Fruit fly (Drosophila melanogaster) whole organism, embryonic: ENCODE data around the gene Lst8.

Experiments used
- Abd-B ChIP-seq: fragments of 200-800 bp; sonication (Bioruptor generic); optimal IDR thresholded peaks from 2 replicates; lab custom pipeline; 2018; ENCODE audit warnings: missing biosample characterization, mild to moderate bottlenecking, missing genetic modification characterization, moderate library complexity
- Aef1 ChIP-seq: fragments of 200-800 bp; sonication (Bioruptor generic); IDR thresholded peaks from 3 replicates; pipeline ENCODE4 v1.3.6; 2022; ENCODE audit warnings: missing biosample characterization, missing genetic modification characterization
- Bdp1 ChIP-seq: fragments of 200-800 bp; sonication (Bioruptor generic); optimal IDR thresholded peaks from 3 replicates; lab custom pipeline; 2016; ENCODE audit warnings: missing biosample characterization, missing genetic modification characterization
- CG10209 ChIP-seq: fragments of 200-800 bp; sonication (Bioruptor generic); optimal IDR thresholded peaks from 3 replicates; lab custom pipeline; 2017; ENCODE audit warnings: missing biosample characterization, mild to moderate bottlenecking, missing genetic modification characterization, missing genetic modification reagents
- CG10321 ChIP-seq: fragments of 200-800 bp; sonication (Bioruptor generic); IDR thresholded peaks from 2 replicates; pipeline ENCODE4 v1.3.6; 2022; ENCODE audit warnings: missing biosample characterization, missing genetic modification characterization
- CG10654 ChIP-seq: fragments of 200-800 bp; sonication (Bioruptor generic); optimal IDR thresholded peaks from 2 replicates; lab custom pipeline; 2016; ENCODE audit warnings: missing biosample characterization, missing genetic modification characterization
- CG12659 ChIP-seq: fragments of 200-800 bp; sonication (Bioruptor generic); optimal IDR thresholded peaks from 3 replicates; lab custom pipeline; 2017; ENCODE audit warnings: mild to moderate bottlenecking, missing biosample characterization, missing genetic modification reagents, missing genetic modification characterization
- CG14441 ChIP-seq: fragments of 200-800 bp; sonication (Bioruptor generic); IDR thresholded peaks from 2 replicates; pipeline ENCODE4 v1.3.6; 2022; ENCODE audit warnings: missing biosample characterization, missing genetic modification characterization
- CG1603 ChIP-seq: fragments of 200-800 bp; sonication (Bioruptor generic); optimal IDR thresholded peaks from 2 replicates; lab custom pipeline; 2019; ENCODE audit warnings: missing biosample characterization, mild to moderate bottlenecking, missing genetic modification characterization, moderate library complexity
- CG16815 ChIP-seq: fragments of 200-800 bp; sonication (Bioruptor generic); optimal IDR thresholded peaks from 3 replicates; lab custom pipeline; 2017; ENCODE audit warnings: missing biosample characterization, mild to moderate bottlenecking, missing genetic modification characterization
- CG30403 ChIP-seq: fragments of 200-800 bp; sonication (Bioruptor generic); optimal IDR thresholded peaks from 3 replicates; lab custom pipeline; 2016; ENCODE audit warnings: missing biosample characterization, missing genetic modification characterization
- CG32532 ChIP-seq: fragments of 200-800 bp; sonication (Bioruptor generic); IDR thresholded peaks from 2 replicates; pipeline ENCODE4 v1.3.6; 2022; ENCODE audit warnings: missing biosample characterization, missing genetic modification characterization
- CG3281 ChIP-seq: fragments of 200-800 bp; sonication (Bioruptor generic); optimal IDR thresholded peaks from 3 replicates; lab custom pipeline; 2017; ENCODE audit warnings: missing biosample characterization, mild to moderate bottlenecking, missing genetic modification characterization
- CG3407 ChIP-seq: fragments of 200-800 bp; sonication (Bioruptor generic); optimal IDR thresholded peaks from 2 replicates; lab custom pipeline; 2018; ENCODE audit warnings: missing biosample characterization, mild to moderate bottlenecking, missing genetic modification characterization
- CG34422 ChIP-seq: fragments of 200-800 bp; sonication (Bioruptor generic); IDR thresholded peaks from 3 replicates; pipeline ENCODE4 v1.3.6; 2022; ENCODE audit warnings: missing biosample characterization, missing genetic modification characterization
- CG3847 ChIP-seq: fragments of 200-800 bp; sonication (Bioruptor generic); IDR thresholded peaks from 2 replicates; pipeline ENCODE4 v1.3.6; 2022; ENCODE audit warnings: missing biosample characterization, missing genetic modification characterization
- CG4854 ChIP-seq: fragments of 200-800 bp; sonication (Bioruptor generic); optimal IDR thresholded peaks from 2 replicates; lab custom pipeline; 2016; ENCODE audit warnings: missing biosample characterization, missing genetic modification characterization, inconsistent platforms
- CG5180 ChIP-seq: fragments of 200-800 bp; sonication (Bioruptor generic); optimal IDR thresholded peaks from 3 replicates; lab custom pipeline; 2017; ENCODE audit warnings: missing biosample characterization, missing genetic modification characterization, mild to moderate bottlenecking, moderate library complexity, missing genetic modification reagents
- CG6175 ChIP-seq: fragments of 200-800 bp; sonication (Bioruptor generic); IDR thresholded peaks from 3 replicates; pipeline ENCODE4 v1.3.6; 2022; ENCODE audit warnings: missing biosample characterization, missing genetic modification characterization
- CG6272 ChIP-seq: fragments of 200-800 bp; sonication (Bioruptor generic); IDR thresholded peaks from 2 replicates; pipeline ENCODE4 v1.3.6; 2022; ENCODE audit warnings: missing biosample characterization, missing genetic modification characterization
- CG7556 ChIP-seq: fragments of 200-800 bp; sonication (Bioruptor generic); optimal IDR thresholded peaks from 2 replicates; lab custom pipeline; 2017; ENCODE audit warnings: missing biosample characterization, mild to moderate bottlenecking, missing genetic modification characterization
- CG8478 ChIP-seq: fragments of >200 bp; optimal IDR thresholded peaks from 2 replicates; lab custom pipeline; 2018
- CG8765 ChIP-seq: fragments of 200-800 bp; sonication (Bioruptor generic); IDR thresholded peaks from 2 replicates; pipeline ENCODE4 v1.3.6; 2022; ENCODE audit warnings: missing biosample characterization, missing genetic modification characterization
- CG8924 ChIP-seq: fragments of 200-800 bp; optimal IDR thresholded peaks from 3 replicates; lab custom pipeline; 2019; ENCODE audit warnings: missing biosample characterization, mild to moderate bottlenecking, missing genetic modification characterization, moderate library complexity
- CG9817 ChIP-seq: fragments of 200-800 bp; sonication (Bioruptor generic); optimal IDR thresholded peaks from 2 replicates; lab custom pipeline; 2018; ENCODE audit warnings: missing biosample characterization, mild to moderate bottlenecking, missing genetic modification characterization, moderate library complexity
- Dad ChIP-seq: fragments of 200-800 bp; sonication (Bioruptor generic); optimal IDR thresholded peaks from 3 replicates; lab custom pipeline; 2016; ENCODE audit warnings: missing biosample characterization, missing genetic modification characterization
- Dfd ChIP-seq, 2 experiments: fragments of >200 bp; optimal IDR thresholded peaks; 2 replicates each; lab custom pipeline; 2017; ENCODE audit warnings: missing biosample characterization in 2 of 2, missing genetic modification characterization in 2 of 2
- Doc2 ChIP-seq: fragments of 200-800 bp; sonication (Bioruptor generic); IDR thresholded peaks from 2 replicates; pipeline ENCODE4 v1.3.6; 2022; ENCODE audit warnings: missing biosample characterization, missing genetic modification characterization
- Dref ChIP-seq: fragments of 200-800 bp; sonication (Bioruptor generic); IDR thresholded peaks from 2 replicates; pipeline ENCODE4 v1.3.6; 2022; ENCODE audit warnings: missing biosample characterization, missing genetic modification characterization
- E2f1 ChIP-seq: fragments of 200-800 bp; sonication (Bioruptor generic); IDR thresholded peaks from 2 replicates; pipeline ENCODE4 v1.3.6; 2022; ENCODE audit warnings: missing biosample characterization, missing genetic modification characterization
- HHEX ChIP-seq: fragments of 200-800 bp; sonication (Bioruptor generic); optimal IDR thresholded peaks from 3 replicates; lab custom pipeline; 2017; ENCODE audit warnings: missing biosample characterization, mild to moderate bottlenecking, missing genetic modification characterization, missing genetic modification reagents
- Hey ChIP-seq: fragments of 200-800 bp; sonication (Bioruptor generic); optimal IDR thresholded peaks from 3 replicates; lab custom pipeline; 2018; ENCODE audit warnings: missing biosample characterization, mild to moderate bottlenecking, missing genetic modification characterization
- Hr3 ChIP-seq: fragments of 200-800 bp; sonication (Bioruptor generic); optimal IDR thresholded peaks from 3 replicates; lab custom pipeline; 2016; ENCODE audit warnings: missing biosample characterization, missing genetic modification characterization
- Rx ChIP-seq: fragments of 200-800 bp; sonication (Bioruptor generic); IDR thresholded peaks from 2 replicates; pipeline ENCODE4 v1.3.6; 2022; ENCODE audit warnings: missing biosample characterization, missing genetic modification characterization
- Sin3A ChIP-seq: fragments of >200 bp; optimal IDR thresholded peaks from 2 replicates; lab custom pipeline; 2018
- Sox102F ChIP-seq: fragments of 200-800 bp; sonication (Bioruptor generic); optimal IDR thresholded peaks from 2 replicates; lab custom pipeline; 2018; ENCODE audit warnings: missing biosample characterization, mild to moderate bottlenecking, missing genetic modification characterization, moderate library complexity
- Sry-β ChIP-seq: fragments of 200-800 bp; sonication (Bioruptor generic); optimal IDR thresholded peaks from 2 replicates; lab custom pipeline; 2018; ENCODE audit warnings: missing biosample characterization, mild to moderate bottlenecking, missing genetic modification characterization, moderate library complexity
- ase ChIP-seq: fragments of 200-800 bp; sonication (Bioruptor generic); IDR thresholded peaks from 3 replicates; pipeline ENCODE4 v1.3.6; 2022; ENCODE audit warnings: missing biosample characterization, missing genetic modification characterization
- danr ChIP-seq: fragments of 200-800 bp; sonication (Bioruptor generic); IDR thresholded peaks from 2 replicates; pipeline ENCODE4 v1.3.6; 2022; ENCODE audit warnings: missing biosample characterization, missing genetic modification characterization
- eve ChIP-seq, 2 experiments: fragments of >200 bp; optimal IDR thresholded peaks; 2 replicates each; lab custom pipeline; 2017; ENCODE audit warnings: missing biosample characterization in 2 of 2, missing genetic modification characterization in 2 of 2
- fd3F ChIP-seq: fragments of 200-800 bp; sonication (Bioruptor generic); optimal IDR thresholded peaks from 2 replicates; lab custom pipeline; 2018; ENCODE audit warnings: missing biosample characterization, mild to moderate bottlenecking, missing genetic modification characterization, moderate library complexity
- gcm ChIP-seq: fragments of 200-800 bp; sonication (Bioruptor generic); optimal IDR thresholded peaks from 2 replicates; lab custom pipeline; 2019; ENCODE audit warnings: missing biosample characterization, mild to moderate bottlenecking, missing genetic modification characterization, moderate library complexity
- ind ChIP-seq: fragments of 200-800 bp; sonication (Bioruptor generic); optimal IDR thresholded peaks from 3 replicates; lab custom pipeline; 2016; ENCODE audit warnings: missing biosample characterization, missing genetic modification characterization
- kah ChIP-seq: fragments of 200-800 bp; sonication (Bioruptor generic); optimal IDR thresholded peaks from 2 replicates; lab custom pipeline; 2018; ENCODE audit warnings: missing biosample characterization, mild to moderate bottlenecking, missing genetic modification characterization
- onecut ChIP-seq: fragments of 200-800 bp; sonication (Bioruptor generic); IDR thresholded peaks from 2 replicates; pipeline ENCODE4 v1.3.6; 2022; ENCODE audit warnings: missing biosample characterization, missing genetic modification characterization
- pita ChIP-seq: fragments of 200-800 bp; sonication (Bioruptor generic); optimal IDR thresholded peaks from 2 replicates; lab custom pipeline; 2017; ENCODE audit warnings: missing biosample characterization, mild to moderate bottlenecking, missing genetic modification characterization
- sens-2 ChIP-seq: fragments of 200-800 bp; sonication (Bioruptor generic); IDR thresholded peaks from 2 replicates; pipeline ENCODE4 v1.3.6; 2022; ENCODE audit warnings: missing biosample characterization, missing genetic modification characterization
- sqz ChIP-seq: fragments of 200-800 bp; sonication (Bioruptor generic); optimal IDR thresholded peaks from 3 replicates; lab custom pipeline; 2018; ENCODE audit warnings: missing biosample characterization, mild to moderate bottlenecking, missing genetic modification characterization
- sug ChIP-seq: fragments of 200-800 bp; optimal IDR thresholded peaks from 2 replicates; lab custom pipeline; 2019; ENCODE audit warnings: missing biosample characterization, mild to moderate bottlenecking, missing genetic modification characterization, moderate library complexity
- wor ChIP-seq: fragments of 200-800 bp; sonication (Bioruptor generic); IDR thresholded peaks from 2 replicates; pipeline ENCODE4 v1.3.6; 2022; ENCODE audit warnings: missing biosample characterization, missing genetic modification characterization
- zen2 ChIP-seq: fragments of 200-800 bp; sonication (Bioruptor generic); IDR thresholded peaks from 3 replicates; pipeline ENCODE4 v1.3.6; 2022; ENCODE audit warnings: missing biosample characterization, missing genetic modification characterization; ENCODE audit not compliant: partially characterized antibody

The Lst8 gene

dm6 chrX:9579918-9580521, 25.7 kb downstream of the Lst8 start, which contains the start of gene LPCAT (continued):
- TF ChIP-seq CG5180 (GFP tag; lab: Kevin White, UChicago), result peak; percentile 11
- no peak for TF ChIP-seq Sry-β (GFP tag; lab: Kevin White, UChicago)
- peak; percentile 81 for TF ChIP-seq CG14441 (GFP tag; lab: Robert Waterston, UW)
- peak; percentile 67; the same call in 2 of the 3 replicates for TF ChIP-seq ase (GFP tag; lab: Robert Waterston, UW)
- TF ChIP-seq CG30403 (GFP tag; lab: Kevin White, UChicago), result peak; percentile 75
- peak; percentile 78 for TF ChIP-seq Abd-B (GFP tag; lab: Kevin White, UChicago)
- TF ChIP-seq Hey (tag; lab: Kevin White, UChicago), result no peak
- peak; percentile 69 for TF ChIP-seq Hr3 (GFP tag; lab: Kevin White, UChicago)
- peak; percentile 73 for TF ChIP-seq CG12659 (GFP tag; lab: Kevin White, UChicago)
- no peak for TF ChIP-seq sug (tag; lab: Kevin White, UChicago)
- TF ChIP-seq CG6175, result peak; percentile 54; the same call in 1 of the 3 replicates
- TF ChIP-seq CG10209 (GFP tag; lab: Kevin White, UChicago), result peak; percentile 77
- no peak for TF ChIP-seq CG3407 (GFP tag; lab: Kevin White, UChicago)
- peak; percentile 66 for TF ChIP-seq danr
- TF ChIP-seq E2f1, result peak; percentile 78
- TF ChIP-seq Doc2, result no peak
- TF ChIP-seq onecut, result peak; percentile 41
- no peak for TF ChIP-seq sens-2
- TF ChIP-seq CG10654 (GFP tag; lab: Kevin White, UChicago), result peak; percentile 64
- TF ChIP-seq CG6272 (GFP tag; lab: Robert Waterston, UW), result peak; percentile 80
- peak; percentile 53; the same call in 1 of the 2 replicates for TF ChIP-seq CG8765
- TF ChIP-seq kah (GFP tag; lab: Kevin White, UChicago), result no peak
- peak; percentile 23 for TF ChIP-seq CG16815 (GFP tag; lab: Kevin White, UChicago)
- TF ChIP-seq Bdp1 (GFP tag; lab: Kevin White, UChicago), result peak; percentile 45
- TF ChIP-seq CG32532 (GFP tag; lab: Robert Waterston, UW), result peak; percentile 80
- peak; percentile 82 for TF ChIP-seq Dad (GFP tag; lab: Kevin White, UChicago)
- TF ChIP-seq CG7556 (GFP tag; lab: Kevin White, UChicago), result peak; percentile 52
- 0 out of 2 replicates have a peak, but pooled peaks have one; percentile 39 for TF ChIP-seq CG10321 (GFP tag; lab: Robert Waterston, UW)
- no peak for TF ChIP-seq CG8924
- peak; percentile 86 for TF ChIP-seq Aef1 (GFP tag; lab: Robert Waterston, UW)
- TF ChIP-seq fd3F (GFP tag; lab: Kevin White, UChicago), result peak; percentile 23
- peak; percentile 58 for TF ChIP-seq CG1603 (tag; lab: Kevin White, UChicago)
- TF ChIP-seq CG4854 (GFP tag; lab: Kevin White, UChicago), result peak; percentile 52
- no peak for TF ChIP-seq sqz (GFP tag; lab: Kevin White, UChicago)
- peak; percentile 74 for TF ChIP-seq Rx
- peak; percentile 54 for TF ChIP-seq CG3281
- TF ChIP-seq CG8478, result no peak
- no peak; the same call in 1 of the 2 replicates for TF ChIP-seq wor (GFP tag; lab: Robert Waterston, UW)
- TF ChIP-seq pita (GFP tag; lab: Kevin White, UChicago), result no peak

dm6 chrX:9578696-9579509, 26.9 kb downstream of the Lst8 start:
- TF ChIP-seq CG3847 (peak; percentile 98), ind (GFP tag; lab: Kevin White, UChicago) (peak; percentile 99), Sox102F (GFP tag; lab: Kevin White, UChicago) (peak; percentile 99), CG30403 (GFP tag; lab: Kevin White, UChicago) (peak; percentile 98), Dref (GFP tag; lab: Robert Waterston, UW) (peak; percentile 48), Dfd (GFP tag; optimal IDR thresholded peaks at IDR 0.05; lab: Kevin White, UChicago) (no peak), Sin3A (lab: Kevin White, UChicago) (no peak), HHEX (GFP tag; lab: Kevin White, UChicago) (peak; percentile 98), CG9817 (tag; lab: Kevin White, UChicago) (peak; percentile 95), CG34422 (GFP tag; lab: Robert Waterston, UW) (peak; percentile 99), gcm (GFP tag; lab: Kevin White, UChicago) (peak; percentile 97), zen2 (no peak), eve (GFP tag; optimal IDR thresholded peaks at IDR 0.05; lab: Kevin White, UChicago) (peak; percentile 77 to 94)
